Worm (Caenorhabditis elegans): ENCODE data around the gene C14A11.5.

DNA sequence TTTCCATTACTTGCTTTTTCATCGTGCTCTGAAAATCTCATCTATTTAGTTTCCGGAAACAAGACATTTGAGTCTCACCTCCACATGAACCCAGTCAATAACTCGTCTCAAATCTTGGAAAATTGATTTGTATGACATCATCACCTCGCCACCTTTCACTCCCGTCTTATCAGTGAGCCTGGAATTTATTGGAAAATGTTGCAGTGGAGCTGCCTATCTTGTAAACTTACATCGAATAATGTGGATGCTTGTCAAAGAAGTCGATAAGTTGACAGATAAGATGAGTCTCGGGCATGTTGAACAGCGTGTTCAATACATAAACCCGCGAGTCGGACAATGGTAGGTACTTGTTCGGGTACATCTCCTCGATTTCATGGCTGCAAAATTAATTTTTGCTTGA, 29.4 kb upstream of the C14A11.5 start:
- TF ChIP-seq unc-86 (tag; optimal IDR thresholded peaks at IDR 0.05): no peak
- no peak for TF ChIP-seq eyg-1 (tag; optimal IDR thresholded peaks at IDR 0.05)

Measured in whole organism, late embryonic.